Fruit fly (Drosophila melanogaster) ovary, adult (tissue): ENCODE data around the gene AdamTS-A.

Experiments
- CG17801 ChIP-seq: fragments of 200-800 bp; optimal IDR thresholded peaks from 2 replicates; lab custom pipeline; 2019; ENCODE audit warnings: missing biosample characterization, mild to moderate bottlenecking, missing genetic modification characterization, moderate library complexity; ENCODE audit not compliant: partially characterized antibody

AdamTS-A gene

dm6 chr3R:15431142-15431541, 44.9 kb downstream of the AdamTS-A start:
- no peak for TF ChIP-seq CG17801 (GFP tag; lab: Kevin White, UChicago)

- no peak for TF ChIP-seq CG17801 (GFP tag; lab: Kevin White, UChicago)
These were observed 45.6 kb downstream of the AdamTS-A start for dm6 chr3R:15430349-15430748.

- TF ChIP-seq CG17801 (GFP tag; lab: Kevin White, UChicago): no peak
These were observed 48.2 kb downstream of the AdamTS-A start for dm6 chr3R:15427818-15428199.

- no peak for TF ChIP-seq CG17801 (GFP tag; lab: Kevin White, UChicago)
These were observed 48.7 kb downstream of the AdamTS-A start for dm6 chr3R:15427199-15427817.

- no peak for TF ChIP-seq CG17801 (GFP tag; lab: Kevin White, UChicago)
These were observed 50.1 kb downstream of the AdamTS-A start for dm6 chr3R:15425638-15426487.

- TF ChIP-seq CG17801 (GFP tag; lab: Kevin White, UChicago): no peak
These were observed 51.8 kb downstream of the AdamTS-A start for dm6 chr3R:15424187-15424586.

- TF ChIP-seq CG17801 (GFP tag; lab: Kevin White, UChicago): no peak
These were observed 55.5 kb downstream of the AdamTS-A start for dm6 chr3R:15420375-15420931.

dm6 chr3R:15418824-15419530, 57.0 kb downstream of the AdamTS-A start:
- no peak for TF ChIP-seq CG17801 (GFP tag; lab: Kevin White, UChicago)

dm6 chr3R:15417761-15418754, 57.9 kb downstream of the AdamTS-A start:
- TF ChIP-seq CG17801 (GFP tag; lab: Kevin White, UChicago): no peak

dm6 chr3R:15414936-15415601, 60.9 kb downstream of the AdamTS-A start:
- no peak for TF ChIP-seq CG17801 (GFP tag; lab: Kevin White, UChicago)

dm6 chr3R:15410689-15411587, 65.1 kb downstream of the AdamTS-A start:
- no peak for TF ChIP-seq CG17801 (GFP tag; lab: Kevin White, UChicago)
